Fruit fly (Drosophila melanogaster) whole organism, embryonic: Measurements from ENCODE around the gene msn.
A peak's percentile ranks its signal among the peaks of the same experiment; 100 is the strongest.

ENCODE experiments used
- Awh ChIP-seq: fragments of 200-800 bp; sonication (Bioruptor generic); IDR thresholded peaks from 2 replicates; pipeline ENCODE4, ENCODE4 v1.3.6; 2022; ENCODE audit warnings: missing biosample characterization, missing genetic modification characterization
- CG11456 ChIP-seq: fragments of 200-800 bp; sonication (Bioruptor generic); IDR thresholded peaks from 3 replicates; pipeline ENCODE4 v1.3.6; 2022; ENCODE audit warnings: missing biosample characterization, missing genetic modification characterization
- CG11723 ChIP-seq: fragments of 200-800 bp; sonication (Bioruptor generic); optimal IDR thresholded peaks from 2 replicates; lab custom pipeline; 2017; ENCODE audit warnings: missing biosample characterization, mild to moderate bottlenecking, missing genetic modification characterization
- CG12299 ChIP-seq: fragments of 200-800 bp; sonication (Bioruptor generic); optimal IDR thresholded peaks from 2 replicates; lab custom pipeline; 2018; ENCODE audit warnings: missing biosample characterization, mild to moderate bottlenecking, missing genetic modification characterization
- CG14667 ChIP-seq: fragments of 200-800 bp; sonication (Bioruptor generic); IDR thresholded peaks from 2 replicates; pipeline ENCODE4 v1.3.6; 2022; ENCODE audit warnings: missing biosample characterization, missing genetic modification characterization
- CG3065 ChIP-seq: fragments of 200-800 bp; sonication (Bioruptor generic); optimal IDR thresholded peaks from 2 replicates; lab custom pipeline; 2016; ENCODE audit warnings: missing biosample characterization, missing genetic modification characterization
- CG31388 ChIP-seq: fragments of 200-800 bp; sonication (Bioruptor generic); optimal IDR thresholded peaks from 2 replicates; lab custom pipeline; 2016; ENCODE audit warnings: missing biosample characterization, missing genetic modification characterization
- CG32772 ChIP-seq: fragments of 200-800 bp; sonication (Bioruptor generic); IDR thresholded peaks from 2 replicates; pipeline ENCODE4 v1.3.6; 2022; ENCODE audit warnings: missing biosample characterization, missing genetic modification characterization
- CG4707 ChIP-seq: fragments of 200-800 bp; sonication (Bioruptor generic); optimal IDR thresholded peaks from 2 replicates; lab custom pipeline; 2018; ENCODE audit warnings: missing biosample characterization, mild to moderate bottlenecking, missing genetic modification characterization, moderate library complexity
- CG6791 ChIP-seq: fragments of 200-800 bp; sonication (Bioruptor generic); IDR thresholded peaks from 3 replicates; pipeline ENCODE4 v1.3.6; 2022; ENCODE audit warnings: missing biosample characterization, missing genetic modification characterization; ENCODE audit not compliant: partially characterized antibody
- CG7271 ChIP-seq: fragments of 200-800 bp; sonication (Bioruptor generic); optimal IDR thresholded peaks from 2 replicates; lab custom pipeline; 2018; ENCODE audit warnings: missing biosample characterization, mild to moderate bottlenecking, missing genetic modification characterization, moderate library complexity
- CG7928 ChIP-seq: fragments of 200-800 bp; sonication (Bioruptor generic); optimal IDR thresholded peaks from 2 replicates; lab custom pipeline; 2017; ENCODE audit warnings: missing biosample characterization, mild to moderate bottlenecking, missing genetic modification characterization
- CG7963 ChIP-seq: fragments of 200-800 bp; sonication (Bioruptor generic); IDR thresholded peaks from 3 replicates; pipeline ENCODE4 v1.3.6; 2022; ENCODE audit warnings: missing biosample characterization, missing genetic modification characterization; ENCODE audit not compliant: partially characterized antibody
- CG8765 ChIP-seq: fragments of 200-800 bp; sonication (Bioruptor generic); IDR thresholded peaks from 2 replicates; pipeline ENCODE4 v1.3.6; 2022; ENCODE audit warnings: missing biosample characterization, missing genetic modification characterization
- Hr39 ChIP-seq: fragments of >200 bp; optimal IDR thresholded peaks from 2 replicates; lab custom pipeline; 2017
- MBD-R2 ChIP-seq: fragments of 200-800 bp; sonication (Bioruptor generic); IDR thresholded peaks from 2 replicates; pipeline ENCODE4 v1.3.6; 2022; ENCODE audit warnings: missing biosample characterization, missing genetic modification characterization
- Nf-YC ChIP-seq: fragments of 200-800 bp; optimal IDR thresholded peaks from 3 replicates; lab custom pipeline; 2019; ENCODE audit warnings: missing biosample characterization, mild to moderate bottlenecking, missing genetic modification characterization, moderate library complexity
- Poxn ChIP-seq: fragments of 200-800 bp; sonication (Bioruptor generic); IDR thresholded peaks from 2 replicates; pipeline ENCODE4 v1.3.6; 2022; ENCODE audit warnings: missing biosample characterization, missing genetic modification characterization
- Rfx ChIP-seq: fragments of 200-800 bp; sonication (Bioruptor generic); IDR thresholded peaks from 2 replicates; pipeline ENCODE4 v1.3.6; 2022; ENCODE audit warnings: missing biosample characterization, missing genetic modification characterization
- Tbp ChIP-seq: fragments of >200 bp; optimal IDR thresholded peaks from 2 replicates; lab custom pipeline; 2018; ENCODE audit warnings: missing biosample characterization, missing genetic modification characterization
- Usf ChIP-seq: fragments of 200-800 bp; sonication (Bioruptor generic); optimal IDR thresholded peaks from 2 replicates; lab custom pipeline; 2017; ENCODE audit warnings: missing genotype, missing biosample characterization, missing genetic modification characterization
- az2 ChIP-seq: fragments of 200-800 bp; sonication (Bioruptor generic); optimal IDR thresholded peaks from 3 replicates; lab custom pipeline; 2016; ENCODE audit warnings: missing biosample characterization, missing genetic modification characterization
- caup ChIP-seq: fragments of 200-800 bp; sonication (Bioruptor generic); optimal IDR thresholded peaks from 3 replicates; lab custom pipeline; 2017; ENCODE audit warnings: missing biosample characterization, mild to moderate bottlenecking, missing genetic modification characterization, moderate library complexity; ENCODE audit not compliant: severe bottlenecking
- chif ChIP-seq, 2 experiments: fragments of 200-800 bp; sonication (Bioruptor generic); optimal IDR thresholded peaks; 3 replicates each; lab custom pipeline; 2016; ENCODE audit warnings: missing biosample characterization in 2 of 2, missing genetic modification characterization in 2 of 2
- chm ChIP-seq: fragments of 200-800 bp; sonication (Bioruptor generic); IDR thresholded peaks from 2 replicates; pipeline ENCODE4 v1.3.6; 2022; ENCODE audit warnings: missing biosample characterization, missing genetic modification characterization
- dati ChIP-seq: fragments of 200-800 bp; sonication (Bioruptor generic); IDR thresholded peaks from 2 replicates; pipeline ENCODE4 v1.3.6; 2022; ENCODE audit warnings: missing biosample characterization, missing genetic modification characterization
- dysf ChIP-seq: fragments of 200-800 bp; sonication (Bioruptor generic); IDR thresholded peaks from 3 replicates; pipeline ENCODE4 v1.3.6; 2022; ENCODE audit warnings: missing biosample characterization, missing genetic modification characterization
- emc ChIP-seq: fragments of 200-800 bp; sonication (Bioruptor generic); optimal IDR thresholded peaks from 2 replicates; lab custom pipeline; 2016; ENCODE audit warnings: missing biosample characterization, missing genetic modification characterization
- gcm ChIP-seq: fragments of 200-800 bp; sonication (Bioruptor generic); optimal IDR thresholded peaks from 2 replicates; lab custom pipeline; 2019; ENCODE audit warnings: missing biosample characterization, mild to moderate bottlenecking, missing genetic modification characterization, moderate library complexity
- gfzf ChIP-seq: fragments of 200-800 bp; sonication (Bioruptor generic); optimal IDR thresholded peaks from 2 replicates; lab custom pipeline; 2016; ENCODE audit warnings: missing biosample characterization, mild to moderate bottlenecking, missing genetic modification characterization, moderate library complexity
- gt ChIP-seq: fragments of 200-800 bp; sonication (Bioruptor generic); IDR thresholded peaks from 2 replicates; pipeline ENCODE4 v1.3.6; 2022; ENCODE audit warnings: missing biosample characterization, missing genetic modification characterization
- her ChIP-seq: fragments of 200-800 bp; sonication (Bioruptor generic); optimal IDR thresholded peaks from 2 replicates; lab custom pipeline; 2016; ENCODE audit warnings: missing biosample characterization, missing genetic modification characterization
- insv ChIP-seq, 2 experiments: fragments of 200-800 bp; sonication (Bioruptor generic); optimal IDR thresholded peaks; 3 replicates each; lab custom pipeline; 2016 to 2018; ENCODE audit warnings: missing biosample characterization in 2 of 2, missing genetic modification characterization in 2 of 2
- inv ChIP-seq: fragments of 200-800 bp; sonication (Bioruptor generic); IDR thresholded peaks from 2 replicates; pipeline ENCODE4 v1.3.6; 2022; ENCODE audit warnings: missing biosample characterization, missing genetic modification characterization; ENCODE audit not compliant: partially characterized antibody
- kni ChIP-seq: fragments of 200-800 bp; sonication (Bioruptor generic); optimal IDR thresholded peaks from 3 replicates; lab custom pipeline; 2017; ENCODE audit warnings: mild to moderate bottlenecking, missing biosample characterization, missing genetic modification reagents, missing genetic modification characterization
- knrl ChIP-seq: fragments of 200-800 bp; sonication (Bioruptor generic); IDR thresholded peaks from 3 replicates; pipeline ENCODE4 v1.3.6; 2022; ENCODE audit warnings: missing biosample characterization, missing genetic modification characterization; ENCODE audit not compliant: partially characterized antibody
- otp ChIP-seq: fragments of 200-800 bp; sonication (Bioruptor generic); IDR thresholded peaks from 3 replicates; pipeline ENCODE4, ENCODE4 v1.3.6; 2022; ENCODE audit warnings: missing biosample characterization, missing genetic modification characterization
- pb ChIP-seq: fragments of 200-800 bp; sonication (Bioruptor generic); optimal IDR thresholded peaks from 3 replicates; lab custom pipeline; 2016; ENCODE audit warnings: missing biosample characterization, missing genetic modification characterization
- prd ChIP-seq, 3 experiments: fragments of >200 bp in 2 of 3; fragments of 200-800 bp in 1 of 3; sonication (Bioruptor generic) in 1 of 3; optimal IDR thresholded peaks in 2 of 3; IDR thresholded peaks in 1 of 3; 2 replicates in 2 of 3; 3 replicates in 1 of 3; pipeline versions ENCODE4 v1.3.6 to Lab custom; 2017 to 2022; ENCODE audit warnings: missing biosample characterization in 1 of 3, missing genetic modification characterization in 1 of 3
- repo ChIP-seq: fragments of 200-800 bp; sonication (Bioruptor generic); optimal IDR thresholded peaks from 2 replicates; lab custom pipeline; 2016; ENCODE audit warnings: missing biosample characterization, missing genetic modification characterization
- rib ChIP-seq: fragments of 200-800 bp; sonication (Bioruptor generic); IDR thresholded peaks from 2 replicates; pipeline ENCODE4 v1.3.6; 2022; ENCODE audit warnings: missing biosample characterization, missing genetic modification characterization
- salm ChIP-seq: fragments of 200-800 bp; sonication (Bioruptor generic); optimal IDR thresholded peaks from 2 replicates; lab custom pipeline; 2018; ENCODE audit warnings: missing biosample characterization, mild to moderate bottlenecking, missing genetic modification characterization
- sima ChIP-seq: fragments of 200-800 bp; sonication (Bioruptor generic); optimal IDR thresholded peaks from 2 replicates; lab custom pipeline; 2016; ENCODE audit warnings: missing biosample characterization, missing genetic modification characterization
- tio ChIP-seq: fragments of 200-800 bp; sonication (Bioruptor generic); optimal IDR thresholded peaks from 2 replicates; lab custom pipeline; 2017; ENCODE audit warnings: missing biosample characterization, missing genetic modification characterization, inconsistent platforms
- tll ChIP-seq, 2 experiments: fragments of 200-800 bp in 1 of 2; fragments of >200 bp in 1 of 2; sonication (Bioruptor generic) in 1 of 2; optimal IDR thresholded peaks; 2 replicates each; lab custom pipeline; 2017 to 2019; ENCODE audit warnings: missing biosample characterization in 2 of 2, missing genetic modification characterization in 2 of 2, mild to moderate bottlenecking in 1 of 2, moderate library complexity in 1 of 2
- toy ChIP-seq: fragments of 200-800 bp; sonication (Bioruptor generic); IDR thresholded peaks from 2 replicates; pipeline ENCODE4 v1.3.6; 2022; ENCODE audit warnings: missing biosample characterization, missing genetic modification characterization
- twi ChIP-seq: fragments of 200-800 bp; optimal IDR thresholded peaks from 2 replicates; lab custom pipeline; 2019; ENCODE audit warnings: missing biosample characterization, mild to moderate bottlenecking, missing genetic modification characterization, moderate library complexity
- wek ChIP-seq: fragments of 200-800 bp; sonication (Bioruptor generic); optimal IDR thresholded peaks from 3 replicates; lab custom pipeline; 2018; ENCODE audit warnings: missing biosample characterization, mild to moderate bottlenecking, missing genetic modification characterization, moderate library complexity

Gene msn

dm6 chr3L:2634929-2635799 is 48.8 kb upstream of the msn start (continued):
- TF ChIP-seq Tbp (GFP tag; lab: Kevin White, UChicago), result peak; percentile 5
- peak; percentile 66 to 68 for TF ChIP-seq chif (GFP tag; optimal IDR thresholded peaks at IDR 0.05; lab: Kevin White, UChicago)
- peak; percentile 95 for TF ChIP-seq caup (GFP tag; lab: Kevin White, UChicago)
- TF ChIP-seq chm (GFP tag; lab: Robert Waterston, UW), result peak; percentile 94
- TF ChIP-seq CG32772 (GFP tag; lab: Robert Waterston, UW), result peak; percentile 56; the same call in 1 of the 2 replicates
- TF ChIP-seq inv, result peak; percentile 71
- TF ChIP-seq CG7928, result peak; percentile 57
- TF ChIP-seq prd (optimal IDR thresholded peaks at IDR 0.05; lab: Kevin White, UChicago), result no peak
- peak; percentile 46; the same call in 1 of the 3 replicates for TF ChIP-seq prd (GFP tag; IDR thresholded peaks at IDR 0.05; lab: Robert Waterston, UW)
- peak; percentile 13; the same call in 1 of the 2 replicates for TF ChIP-seq gt (GFP tag; lab: Robert Waterston, UW)
- peak; percentile 87 for TF ChIP-seq CG7271 (tag; lab: Kevin White, UChicago)
- peak; percentile 36; the same call in 1 of the 2 replicates for TF ChIP-seq CG8765 (GFP tag; lab: Robert Waterston, UW)
- peak; percentile 85 for TF ChIP-seq CG6791 (GFP tag; lab: Robert Waterston, UW)
- peak; percentile 70 for TF ChIP-seq salm (tag; lab: Kevin White, UChicago)
- no peak for TF ChIP-seq CG14667 (GFP tag; lab: Robert Waterston, UW)
- TF ChIP-seq dysf (GFP tag; lab: Robert Waterston, UW), result peak; percentile 79; the same call in 2 of the 3 replicates
- peak; percentile 76 for TF ChIP-seq repo (GFP tag; lab: Kevin White, UChicago)
- peak; percentile 46; the same call in 1 of the 2 replicates for TF ChIP-seq dati
- TF ChIP-seq Poxn, result 0 out of 2 replicates have a peak, but pooled peaks have one; percentile 31
- peak; percentile 81 for TF ChIP-seq twi (tag; lab: Kevin White, UChicago)
- TF ChIP-seq gcm, result peak; percentile 81
- peak; percentile 52 for TF ChIP-seq sima (GFP tag; lab: Kevin White, UChicago)
- TF ChIP-seq Awh, result peak; percentile 78
- peak; percentile 87 for TF ChIP-seq wek (GFP tag; lab: Kevin White, UChicago)
- peak; percentile 53 for TF ChIP-seq CG4707 (GFP tag; lab: Kevin White, UChicago)
- TF ChIP-seq CG11456 (GFP tag; lab: Robert Waterston, UW), result peak; percentile 89
- TF ChIP-seq CG12299 (tag; lab: Kevin White, UChicago), result peak; percentile 67
- TF ChIP-seq gfzf (GFP tag; lab: Kevin White, UChicago), result peak; percentile 32
- TF ChIP-seq tll (GFP tag; optimal IDR thresholded peaks at IDR 0.05; lab: Kevin White, UChicago), result no peak
- peak; percentile 34 for TF ChIP-seq Usf (GFP tag; lab: Kevin White, UChicago)
- TF ChIP-seq knrl (GFP tag; lab: Robert Waterston, UW), result peak; percentile 67; the same call in 2 of the 3 replicates
- peak in 1 of 2 experiments; percentile 84 for TF ChIP-seq insv (GFP tag; optimal IDR thresholded peaks at IDR 0.05; lab: Kevin White, UChicago)
- no peak for TF ChIP-seq CG31388 (GFP tag; lab: Kevin White, UChicago)
- peak; percentile 88 for TF ChIP-seq Rfx
- TF ChIP-seq Hr39 (lab: Kevin White, UChicago), result no peak
- peak; percentile 94 for TF ChIP-seq kni (GFP tag; lab: Kevin White, UChicago)
- TF ChIP-seq toy (GFP tag; lab: Robert Waterston, UW), result peak; percentile 64; the same call in 1 of the 2 replicates
- peak; percentile 88 for TF ChIP-seq CG11723
- TF ChIP-seq pb, result peak; percentile 84
- TF ChIP-seq CG3065 (GFP tag; lab: Kevin White, UChicago), result peak; percentile 58
- peak; percentile 83 for TF ChIP-seq emc (GFP tag; lab: Kevin White, UChicago)
- peak; percentile 67 for TF ChIP-seq MBD-R2 (GFP tag; lab: Robert Waterston, UW)
- peak; percentile 94 for TF ChIP-seq rib (GFP tag; lab: Robert Waterston, UW)
- peak; percentile 84 for TF ChIP-seq CG7963 (GFP tag; lab: Robert Waterston, UW)
- peak; percentile 91 for TF ChIP-seq otp (GFP tag; lab: Robert Waterston, UW)
- TF ChIP-seq her (GFP tag; lab: Kevin White, UChicago), result peak; percentile 78
- peak; percentile 59 for TF ChIP-seq Nf-YC (tag; lab: Kevin White, UChicago)
- TF ChIP-seq az2, result peak; percentile 68
- no peak for TF ChIP-seq tio (GFP tag; lab: Kevin White, UChicago)
